Fruit fly (Drosophila melanogaster) whole organism, embryonic: ENCODE data around the gene Rsph3.
A peak's percentile ranks its signal among the peaks of the same experiment; 100 is the strongest.

ENCODE experiments used
- ATbp ChIP-seq: fragments of 200-800 bp; sonication (Bioruptor generic); optimal IDR thresholded peaks from 2 replicates; lab custom pipeline; 2017; ENCODE audit warnings: missing biosample characterization, mild to moderate bottlenecking, missing genetic modification characterization, missing genetic modification reagents
- Ada2b ChIP-seq: fragments of 200-800 bp; sonication (Bioruptor generic); IDR thresholded peaks from 2 replicates; pipeline ENCODE4 v1.3.6; 2022; ENCODE audit warnings: missing biosample characterization, missing genetic modification characterization
- BtbVII ChIP-seq: fragments of 200-800 bp; sonication (Bioruptor generic); optimal IDR thresholded peaks from 3 replicates; lab custom pipeline; 2017; ENCODE audit warnings: missing biosample characterization, mild to moderate bottlenecking, missing genetic modification characterization
- CG10147 ChIP-seq: fragments of 200-800 bp; sonication (Bioruptor generic); optimal IDR thresholded peaks from 2 replicates; lab custom pipeline; 2019; ENCODE audit warnings: missing biosample characterization, mild to moderate bottlenecking, missing genetic modification characterization, moderate library complexity
- CG10565 ChIP-seq: fragments of 200-800 bp; sonication (Bioruptor generic); optimal IDR thresholded peaks from 3 replicates; lab custom pipeline; 2016; ENCODE audit warnings: missing biosample characterization, mild to moderate bottlenecking, missing genetic modification characterization
- CG11456 ChIP-seq: fragments of 200-800 bp; sonication (Bioruptor generic); IDR thresholded peaks from 3 replicates; pipeline ENCODE4 v1.3.6; 2022; ENCODE audit warnings: missing biosample characterization, missing genetic modification characterization
- CG12769 ChIP-seq: fragments of 200-800 bp; sonication (Bioruptor generic); optimal IDR thresholded peaks from 2 replicates; lab custom pipeline; 2019; ENCODE audit warnings: missing biosample characterization, mild to moderate bottlenecking, missing genetic modification characterization, moderate library complexity
- CG14050 ChIP-seq: fragments of 200-800 bp; sonication (Bioruptor generic); IDR thresholded peaks from 3 replicates; pipeline ENCODE4 v1.3.6; 2022; ENCODE audit warnings: missing biosample characterization, missing genetic modification characterization
- CG15073 ChIP-seq: fragments of 200-800 bp; sonication (Bioruptor generic); optimal IDR thresholded peaks from 2 replicates; lab custom pipeline; 2016; ENCODE audit warnings: missing biosample characterization, missing genetic modification characterization
- CG15514 ChIP-seq: fragments of 200-800 bp; sonication (Bioruptor generic); optimal IDR thresholded peaks from 3 replicates; lab custom pipeline; 2017; ENCODE audit warnings: missing biosample characterization, missing genetic modification characterization, mild to moderate bottlenecking, moderate library complexity, missing genetic modification reagents
- CG16815 ChIP-seq: fragments of 200-800 bp; sonication (Bioruptor generic); optimal IDR thresholded peaks from 3 replicates; lab custom pipeline; 2017; ENCODE audit warnings: missing biosample characterization, mild to moderate bottlenecking, missing genetic modification characterization
- CG18262 ChIP-seq: fragments of 200-800 bp; optimal IDR thresholded peaks from 3 replicates; lab custom pipeline; 2019; ENCODE audit warnings: missing biosample characterization, mild to moderate bottlenecking, missing genetic modification characterization, moderate library complexity
- CG1832 ChIP-seq: fragments of 200-800 bp; sonication (Bioruptor generic); optimal IDR thresholded peaks from 2 replicates; lab custom pipeline; 2017; ENCODE audit warnings: missing biosample characterization, mild to moderate bottlenecking, missing genetic modification characterization, inconsistent platforms
- CG2116 ChIP-seq: fragments of 200-800 bp; sonication (Bioruptor generic); optimal IDR thresholded peaks from 3 replicates; lab custom pipeline; 2018; ENCODE audit warnings: missing biosample characterization, mild to moderate bottlenecking, missing genetic modification characterization
- CG30403 ChIP-seq: fragments of 200-800 bp; sonication (Bioruptor generic); optimal IDR thresholded peaks from 3 replicates; lab custom pipeline; 2016; ENCODE audit warnings: missing biosample characterization, missing genetic modification characterization
- CG3995 ChIP-seq: fragments of 200-800 bp; sonication (Bioruptor generic); optimal IDR thresholded peaks from 3 replicates; lab custom pipeline; 2016; ENCODE audit warnings: missing biosample characterization, missing genetic modification characterization
- CG42726 ChIP-seq: fragments of 200-800 bp; sonication (Bioruptor generic); IDR thresholded peaks from 2 replicates; pipeline ENCODE4 v1.3.6; 2022; ENCODE audit warnings: missing biosample characterization, missing genetic modification characterization; ENCODE audit not compliant: partially characterized antibody
- CG4328 ChIP-seq: fragments of 200-800 bp; sonication (Bioruptor generic); optimal IDR thresholded peaks from 3 replicates; lab custom pipeline; 2017; ENCODE audit warnings: missing biosample characterization, missing genetic modification reagents, missing genetic modification characterization
- CG5180 ChIP-seq: fragments of 200-800 bp; sonication (Bioruptor generic); optimal IDR thresholded peaks from 3 replicates; lab custom pipeline; 2017; ENCODE audit warnings: missing biosample characterization, missing genetic modification characterization, mild to moderate bottlenecking, moderate library complexity, missing genetic modification reagents
- CG6175 ChIP-seq: fragments of 200-800 bp; sonication (Bioruptor generic); IDR thresholded peaks from 3 replicates; pipeline ENCODE4 v1.3.6; 2022; ENCODE audit warnings: missing biosample characterization, missing genetic modification characterization
- CG8924 ChIP-seq: fragments of 200-800 bp; optimal IDR thresholded peaks from 3 replicates; lab custom pipeline; 2019; ENCODE audit warnings: missing biosample characterization, mild to moderate bottlenecking, missing genetic modification characterization, moderate library complexity
- CG9817 ChIP-seq: fragments of 200-800 bp; sonication (Bioruptor generic); optimal IDR thresholded peaks from 2 replicates; lab custom pipeline; 2018; ENCODE audit warnings: missing biosample characterization, mild to moderate bottlenecking, missing genetic modification characterization, moderate library complexity
- CHES-1-like ChIP-seq: fragments of 200-800 bp; sonication (Bioruptor generic); optimal IDR thresholded peaks from 2 replicates; lab custom pipeline; 2016; ENCODE audit warnings: missing biosample characterization, missing genetic modification characterization
- Dad ChIP-seq: fragments of 200-800 bp; sonication (Bioruptor generic); optimal IDR thresholded peaks from 3 replicates; lab custom pipeline; 2016; ENCODE audit warnings: missing biosample characterization, missing genetic modification characterization
- Dll ChIP-seq: fragments of 200-800 bp; sonication (Bioruptor generic); IDR thresholded peaks from 4 replicates; pipeline ENCODE4 v1.3.6; 2022; ENCODE audit warnings: missing biosample characterization, missing genetic modification characterization; ENCODE audit not compliant: partially characterized antibody
- Dp ChIP-seq: fragments of 200-800 bp; sonication (Bioruptor generic); optimal IDR thresholded peaks from 2 replicates; lab custom pipeline; 2018; ENCODE audit warnings: missing biosample characterization, mild to moderate bottlenecking, missing genetic modification characterization, moderate library complexity
- ERR ChIP-seq: fragments of 200-800 bp; sonication (Bioruptor generic); optimal IDR thresholded peaks from 2 replicates; lab custom pipeline; 2016; ENCODE audit warnings: missing biosample characterization, missing genetic modification characterization
- HLH54F ChIP-seq: fragments of 200-800 bp; sonication (Bioruptor generic); optimal IDR thresholded peaks from 3 replicates; lab custom pipeline; 2016; ENCODE audit warnings: missing biosample characterization, missing genetic modification characterization
- Mes4 ChIP-seq: fragments of 200-800 bp; sonication (Bioruptor generic); optimal IDR thresholded peaks from 2 replicates; lab custom pipeline; 2016; ENCODE audit warnings: missing biosample characterization, missing genetic modification characterization
- NC2β ChIP-seq: fragments of 200-800 bp; sonication (Bioruptor generic); optimal IDR thresholded peaks from 2 replicates; lab custom pipeline; 2016; ENCODE audit warnings: missing biosample characterization, missing genetic modification characterization
- Sin3A ChIP-seq: fragments of >200 bp; optimal IDR thresholded peaks from 2 replicates; lab custom pipeline; 2018
- Spps ChIP-seq: fragments of 200-800 bp; sonication (Bioruptor generic); optimal IDR thresholded peaks from 2 replicates; lab custom pipeline; 2018; ENCODE audit warnings: missing biosample characterization, mild to moderate bottlenecking, missing genetic modification characterization
- Ssrp ChIP-seq: fragments of 200-800 bp; sonication (Bioruptor generic); optimal IDR thresholded peaks from 2 replicates; lab custom pipeline; 2018; ENCODE audit warnings: missing biosample characterization, mild to moderate bottlenecking, missing genetic modification characterization, moderate library complexity
- Tbp ChIP-seq: fragments of >200 bp; optimal IDR thresholded peaks from 2 replicates; lab custom pipeline; 2018; ENCODE audit warnings: missing biosample characterization, missing genetic modification characterization
- YL-1 ChIP-seq: fragments of 200-800 bp; sonication (Bioruptor generic); optimal IDR thresholded peaks from 3 replicates; lab custom pipeline; 2017; ENCODE audit warnings: missing biosample characterization, mild to moderate bottlenecking, missing genetic modification characterization
- al ChIP-seq: fragments of 200-800 bp; sonication (Bioruptor generic); IDR thresholded peaks from 2 replicates; pipeline ENCODE4 v1.3.6; 2022; ENCODE audit warnings: missing biosample characterization, missing genetic modification characterization
- az2 ChIP-seq: fragments of 200-800 bp; sonication (Bioruptor generic); optimal IDR thresholded peaks from 3 replicates; lab custom pipeline; 2016; ENCODE audit warnings: missing biosample characterization, missing genetic modification characterization
- fd64A ChIP-seq: fragments of 200-800 bp; sonication (Bioruptor generic); optimal IDR thresholded peaks from 3 replicates; lab custom pipeline; 2018; ENCODE audit warnings: missing biosample characterization, mild to moderate bottlenecking, missing genetic modification characterization
- gt ChIP-seq: fragments of 200-800 bp; sonication (Bioruptor generic); IDR thresholded peaks from 2 replicates; pipeline ENCODE4 v1.3.6; 2022; ENCODE audit warnings: missing biosample characterization, missing genetic modification characterization
- kah ChIP-seq: fragments of 200-800 bp; sonication (Bioruptor generic); optimal IDR thresholded peaks from 2 replicates; lab custom pipeline; 2018; ENCODE audit warnings: missing biosample characterization, mild to moderate bottlenecking, missing genetic modification characterization
- klu ChIP-seq: fragments of 200-800 bp; sonication (Bioruptor generic); IDR thresholded peaks from 2 replicates; pipeline ENCODE4 v1.3.6; 2022; ENCODE audit warnings: missing biosample characterization, missing genetic modification characterization
- nerfin-1 ChIP-seq: fragments of 200-800 bp; sonication (Bioruptor generic); optimal IDR thresholded peaks from 3 replicates; lab custom pipeline; 2019; ENCODE audit warnings: missing biosample characterization, mild to moderate bottlenecking, missing genetic modification characterization, moderate library complexity
- nom ChIP-seq: fragments of 200-800 bp; sonication (Bioruptor generic); optimal IDR thresholded peaks from 2 replicates; lab custom pipeline; 2017; ENCODE audit warnings: missing biosample characterization, missing genetic modification characterization, mild to moderate bottlenecking, moderate library complexity, missing genetic modification reagents
- org-1 ChIP-seq: fragments of 200-800 bp; sonication (Bioruptor generic); optimal IDR thresholded peaks from 2 replicates; lab custom pipeline; 2017; ENCODE audit warnings: missing biosample characterization, missing genetic modification characterization
- pfk ChIP-seq: fragments of 200-800 bp; sonication (Bioruptor generic); optimal IDR thresholded peaks from 2 replicates; lab custom pipeline; 2018; ENCODE audit warnings: missing biosample characterization, mild to moderate bottlenecking, missing genetic modification characterization, moderate library complexity
- rib ChIP-seq: fragments of 200-800 bp; sonication (Bioruptor generic); IDR thresholded peaks from 2 replicates; pipeline ENCODE4 v1.3.6; 2022; ENCODE audit warnings: missing biosample characterization, missing genetic modification characterization
- seq ChIP-seq: fragments of 200-800 bp; sonication (Bioruptor generic); IDR thresholded peaks from 2 replicates; pipeline ENCODE4 v1.3.6; 2022; ENCODE audit warnings: missing biosample characterization, missing genetic modification characterization
- slou ChIP-seq: fragments of 200-800 bp; sonication (Bioruptor generic); optimal IDR thresholded peaks from 3 replicates; lab custom pipeline; 2016; ENCODE audit warnings: missing biosample characterization, missing genetic modification characterization
- wor ChIP-seq: fragments of 200-800 bp; sonication (Bioruptor generic); IDR thresholded peaks from 2 replicates; pipeline ENCODE4 v1.3.6; 2022; ENCODE audit warnings: missing biosample characterization, missing genetic modification characterization

Rsph3 gene

DNA sequence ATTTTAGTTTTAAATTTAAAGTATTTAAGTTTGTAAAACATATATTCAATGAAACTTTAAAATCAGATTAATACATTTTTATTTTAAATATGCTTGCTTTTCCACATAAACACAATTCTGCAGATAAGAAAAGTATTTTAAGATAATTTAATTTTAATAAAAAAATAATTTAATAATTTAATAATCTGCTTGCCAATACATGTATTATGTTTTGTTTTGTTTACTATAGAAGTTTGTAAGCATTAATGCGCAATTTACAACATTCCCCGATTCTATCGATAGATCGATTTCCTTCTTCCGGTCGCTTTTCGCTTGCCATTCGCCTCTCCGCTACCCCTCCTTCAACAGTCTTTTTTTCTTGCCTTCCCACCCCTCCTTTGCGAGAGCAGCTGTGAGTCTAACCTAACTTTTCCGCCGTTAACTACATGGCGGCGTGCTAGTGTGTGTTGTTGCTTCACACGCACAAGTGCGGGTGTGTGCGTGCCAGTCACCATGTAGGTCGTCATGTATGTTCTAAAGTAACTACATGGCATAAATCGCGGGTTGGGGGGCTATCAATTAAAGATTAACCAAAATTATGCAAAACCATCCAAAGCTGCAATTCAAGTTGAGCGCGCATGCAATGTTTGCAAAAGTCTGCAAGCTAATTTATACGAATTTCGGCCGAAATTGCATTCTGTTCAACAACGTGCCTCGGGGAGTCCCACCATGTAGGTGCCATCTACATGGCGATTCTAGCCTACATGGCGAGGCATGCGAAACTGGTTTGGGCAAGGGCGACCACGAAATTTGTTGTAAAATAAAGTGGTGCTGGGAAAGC is 19.5 kb downstream of the Rsph3 start (continued):
- TF ChIP-seq CHES-1-like (peak; percentile 60), ATbp (no peak), org-1 (GFP tag; lab: Kevin White, UChicago) (no peak), CG8924 (tag; lab: Kevin White, UChicago) (no peak), kah (GFP tag; lab: Kevin White, UChicago) (no peak), Ssrp (tag; lab: Kevin White, UChicago) (no peak), Tbp (GFP tag; lab: Kevin White, UChicago) (no peak), pfk (GFP tag; lab: Kevin White, UChicago) (peak; percentile 48), CG6175 (GFP tag; lab: Robert Waterston, UW) (0 out of 3 replicates have a peak, but pooled peaks have one; percentile 66), ERR (GFP tag; lab: Kevin White, UChicago) (peak; percentile 45), HLH54F (no peak), az2 (GFP tag; lab: Kevin White, UChicago) (no peak), al (GFP tag; lab: Robert Waterston, UW) (no peak), nerfin-1 (tag; lab: Kevin White, UChicago) (peak; percentile 51), YL-1 (peak; percentile 98), wor (GFP tag; lab: Robert Waterston, UW) (no peak), CG18262 (tag; lab: Kevin White, UChicago) (peak; percentile 57), CG16815 (no peak), seq (GFP tag; lab: Robert Waterston, UW) (peak; percentile 58; the same call in 1 of the 2 replicates), rib (GFP tag; lab: Robert Waterston, UW) (peak; percentile 87), Sin3A (no peak), CG14050 (no peak), CG9817 (no peak), CG3995 (GFP tag; lab: Kevin White, UChicago) (peak; percentile 13), CG10147 (GFP tag; lab: Kevin White, UChicago) (no peak), CG11456 (GFP tag; lab: Robert Waterston, UW) (peak; percentile 54; the same call in 1 of the 3 replicates), CG15073 (GFP tag; lab: Kevin White, UChicago) (no peak), NC2β (GFP tag; lab: Kevin White, UChicago) (peak; percentile 30), Dad (GFP tag; lab: Kevin White, UChicago) (no peak), nom (GFP tag; lab: Kevin White, UChicago) (peak; percentile 3), fd64A (no peak), slou (GFP tag; lab: Kevin White, UChicago) (no peak), CG12769 (tag; lab: Kevin White, UChicago) (peak; percentile 81), BtbVII (no peak), Dll (GFP tag; lab: Robert Waterston, UW) (peak; percentile 69; the same call in 3 of the 4 replicates), CG15514 (GFP tag; lab: Kevin White, UChicago) (peak; percentile 41), CG2116 (GFP tag; lab: Kevin White, UChicago) (peak; percentile 86), Ada2b (GFP tag; lab: Robert Waterston, UW) (no peak), klu (GFP tag; lab: Robert Waterston, UW) (no peak; the same call in 1 of the 2 replicates), CG42726 (peak; percentile 63; the same call in 1 of the 2 replicates), CG5180 (GFP tag; lab: Kevin White, UChicago) (no peak), gt (GFP tag; lab: Robert Waterston, UW) (no peak), CG30403 (GFP tag; lab: Kevin White, UChicago) (peak; percentile 29), Spps (tag; lab: Kevin White, UChicago) (no peak), CG1832 (no peak), Dp (GFP tag; lab: Kevin White, UChicago) (no peak), Mes4 (GFP tag; lab: Kevin White, UChicago) (no peak), CG10565 (no peak), CG4328 (GFP tag; lab: Kevin White, UChicago) (peak; percentile 47)
